Worm (Caenorhabditis elegans) whole organism, L4/young adult: Measurements from ENCODE around the gene cpl-1.

Source experiments
- W03F9.2 ChIP-seq: fragments of 150-350 bp; optimal IDR thresholded peaks from 2 replicates; lab custom pipeline; 2014; ENCODE audit warnings: missing biosample characterization, missing genetic modification characterization
- dao-5 ChIP-seq: sonication (generic microtip); optimal IDR thresholded peaks from 2 replicates; lab custom pipeline; 2016; ENCODE audit warnings: missing genotype, missing genetic modification characterization, moderate library complexity, missing compliant biosample characterization
- him-1 ChIP-seq: sonication (generic microtip); optimal IDR thresholded peaks from 2 replicates; lab custom pipeline; 2016; ENCODE audit warnings: missing genotype, missing genetic modification reagents, missing genetic modification characterization, missing compliant biosample characterization

cpl-1 gene

DNA sequence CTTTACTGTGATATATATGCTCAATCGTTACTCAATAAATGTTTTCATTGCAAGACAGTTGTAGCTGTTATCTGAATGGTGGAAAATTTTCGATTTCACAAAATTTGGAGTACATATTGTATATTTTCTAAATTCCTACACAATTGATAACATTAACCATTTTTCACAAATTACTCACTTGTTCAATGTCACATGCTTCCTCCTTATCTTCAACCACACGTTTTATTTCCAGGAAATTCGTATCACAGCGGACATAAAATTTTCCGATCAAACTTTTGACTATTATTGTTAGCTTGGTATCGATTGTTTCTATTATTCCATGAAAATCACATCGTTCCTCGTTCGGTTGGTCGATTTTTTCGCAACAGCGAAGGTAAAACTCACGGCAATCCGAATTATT is 13.3 kb upstream of the cpl-1 start:
- TF ChIP-seq W03F9.2 (tag; lab: Kevin White, UChicago) (no peak), him-1 (no peak), dao-5 (no peak)

DNA sequence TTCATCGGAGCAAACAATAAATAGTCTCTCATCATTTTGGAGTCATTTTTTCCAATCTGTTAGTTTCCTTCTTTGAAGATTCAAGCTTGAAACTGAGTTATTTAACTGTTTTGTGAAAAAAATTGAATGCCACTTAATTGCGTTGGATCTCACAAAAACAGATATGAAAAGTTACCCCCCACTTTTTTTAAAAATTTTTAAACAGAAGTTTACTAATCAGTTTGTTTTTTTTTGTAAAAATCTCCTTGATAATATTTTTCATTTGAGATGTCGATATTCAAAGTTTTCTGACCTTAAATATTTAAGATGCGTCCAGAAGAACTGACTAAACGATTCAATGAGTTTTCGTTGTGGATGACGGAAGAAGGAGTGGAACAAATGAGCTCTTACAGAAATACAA is 11.2 kb upstream of the cpl-1 start, which contains the start of gene Y32B12C.1:
Y32B12C.1 (plus strand) TSS at position 301 of the 400 bp plus-strand sequence.
- TF ChIP-seq him-1: no peak
- no peak for TF ChIP-seq W03F9.2 (tag; lab: Kevin White, UChicago)
- TF ChIP-seq dao-5: no peak

DNA sequence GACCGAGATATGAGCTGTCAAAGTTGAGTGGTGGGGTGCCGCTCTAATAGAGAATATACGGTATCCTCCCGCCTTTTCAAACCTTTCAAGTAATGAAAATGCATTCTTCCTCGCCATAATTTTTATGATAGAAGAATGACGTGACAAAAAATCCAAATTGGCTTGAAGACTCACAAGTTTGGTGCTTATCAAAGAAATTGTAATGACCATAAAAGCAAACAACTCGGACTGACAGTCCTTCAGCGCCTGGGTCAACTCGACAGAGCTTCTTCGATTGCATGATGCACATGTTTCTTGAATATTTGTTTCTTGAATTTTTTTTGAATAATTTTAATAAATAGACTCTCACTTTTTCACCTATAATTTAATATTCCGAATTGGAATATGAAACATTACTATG is 10.3 kb upstream of the cpl-1 start:
- TF ChIP-seq dao-5: no peak
- no peak for TF ChIP-seq W03F9.2 (tag; lab: Kevin White, UChicago)
- TF ChIP-seq him-1: no peak

DNA sequence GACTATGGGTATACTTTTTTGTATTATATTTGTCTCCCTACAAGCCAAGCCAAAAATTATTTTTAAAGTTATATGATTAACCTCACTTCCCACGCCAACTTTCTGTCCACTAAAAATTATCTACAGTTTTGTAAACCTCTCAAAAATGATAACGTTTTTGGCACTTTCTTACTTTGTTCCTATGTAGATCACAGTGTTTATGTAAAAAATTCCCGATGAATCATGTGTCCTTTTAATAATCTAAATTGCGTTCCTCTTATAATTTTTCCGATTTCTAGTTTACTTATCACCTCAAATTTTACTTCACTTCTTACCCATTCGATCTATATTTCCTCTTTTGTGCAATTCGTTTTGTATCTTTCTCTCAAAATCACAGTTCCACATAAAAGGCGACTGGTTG is 9.2 kb upstream of the cpl-1 start:
- TF ChIP-seq dao-5 (no peak), him-1 (no peak), W03F9.2 (tag; lab: Kevin White, UChicago) (no peak)

DNA sequence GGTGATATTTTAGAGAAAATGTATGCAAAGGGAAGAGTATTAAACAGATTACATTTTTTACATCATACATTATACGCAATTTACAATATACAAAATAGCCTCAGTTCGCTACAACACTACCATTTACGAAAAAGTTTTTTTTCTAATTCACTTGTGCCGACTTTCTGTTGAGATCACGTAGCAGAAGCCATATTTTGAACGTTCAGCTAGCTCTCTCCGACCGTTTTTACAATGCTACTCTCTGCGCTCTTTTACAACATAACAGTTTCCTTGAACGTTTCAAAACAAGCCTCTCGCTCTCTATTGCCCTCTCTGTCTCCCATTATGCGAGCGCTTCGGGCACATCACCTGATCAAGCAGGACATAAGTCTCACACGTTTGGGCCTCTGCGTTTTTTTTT is 8.0 kb upstream of the cpl-1 start, which contains the start of gene T03E6.8:
T03E6.8 (minus strand) TSS at position 101 of the 400 bp plus-strand sequence.
- TF ChIP-seq W03F9.2 (tag; lab: Kevin White, UChicago): no peak
- TF ChIP-seq dao-5: no peak
- TF ChIP-seq him-1: no peak

DNA sequence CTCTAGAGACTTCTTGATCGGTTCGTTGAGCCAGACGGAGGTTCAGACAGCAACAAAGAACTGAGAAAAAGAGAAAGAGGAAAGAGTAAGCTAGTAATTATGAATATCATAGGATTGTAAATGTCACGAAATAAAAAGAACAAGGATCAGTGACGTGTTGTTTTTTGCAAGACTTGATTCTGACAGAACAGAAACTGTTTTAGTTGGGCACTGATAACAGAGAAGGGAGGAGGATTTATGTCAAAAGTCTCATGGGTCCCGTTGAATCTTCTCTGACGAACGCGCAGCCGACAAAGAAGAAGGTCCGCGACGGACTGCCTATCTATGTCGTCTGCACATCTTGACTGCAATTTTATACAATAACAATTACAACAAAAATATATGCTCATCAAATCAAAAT is 5.5 kb upstream of the cpl-1 start, which contains the start of gene T03E6.9:
T03E6.9 (minus strand) TSS at position 101 of the 400 bp plus-strand sequence.
- TF ChIP-seq dao-5 (no peak), him-1 (no peak), W03F9.2 (tag; lab: Kevin White, UChicago) (no peak)

DNA sequence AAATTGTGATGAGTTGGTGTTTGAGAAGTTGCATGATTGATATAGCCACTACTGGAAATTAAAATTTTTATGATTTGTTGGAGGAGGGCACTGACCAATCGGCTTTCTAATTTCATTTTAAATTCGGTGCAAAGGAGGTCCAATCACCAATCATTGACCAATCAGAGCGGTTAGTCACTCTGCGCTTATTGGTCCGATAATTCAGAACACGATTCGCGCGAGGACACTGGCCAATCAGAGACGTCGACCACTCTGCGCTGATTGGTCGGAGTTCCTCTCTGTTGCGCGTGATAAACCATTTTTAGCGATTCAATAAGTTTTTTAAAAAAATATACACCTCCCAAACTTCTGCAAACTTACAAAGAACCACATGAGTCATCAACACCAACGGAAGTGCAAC is 4.7 kb upstream of the cpl-1 start:
- TF ChIP-seq dao-5 (no peak), him-1 (no peak), W03F9.2 (tag; lab: Kevin White, UChicago) (no peak)

DNA sequence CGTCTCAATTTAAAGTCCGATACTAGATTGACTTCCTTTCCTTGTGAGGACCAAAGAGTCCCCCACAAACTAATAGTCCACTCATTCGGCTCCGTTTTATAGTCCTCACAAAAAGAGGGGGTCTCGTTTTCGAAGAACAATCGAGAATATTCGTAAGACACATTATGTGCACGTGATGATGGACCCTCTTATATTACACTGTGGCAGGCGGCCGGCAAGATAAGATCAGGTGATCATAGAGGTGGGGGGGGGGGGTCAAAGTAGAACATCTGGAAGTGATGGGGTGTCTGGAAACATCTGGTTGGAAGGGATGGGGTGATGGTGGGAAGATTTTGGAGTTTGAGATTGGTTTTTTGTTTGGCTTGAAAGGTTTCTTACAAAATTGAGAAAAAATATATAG is 3.3 kb upstream of the cpl-1 start:
- TF ChIP-seq him-1 (no peak), W03F9.2 (tag; lab: Kevin White, UChicago) (no peak), dao-5 (no peak)

DNA sequence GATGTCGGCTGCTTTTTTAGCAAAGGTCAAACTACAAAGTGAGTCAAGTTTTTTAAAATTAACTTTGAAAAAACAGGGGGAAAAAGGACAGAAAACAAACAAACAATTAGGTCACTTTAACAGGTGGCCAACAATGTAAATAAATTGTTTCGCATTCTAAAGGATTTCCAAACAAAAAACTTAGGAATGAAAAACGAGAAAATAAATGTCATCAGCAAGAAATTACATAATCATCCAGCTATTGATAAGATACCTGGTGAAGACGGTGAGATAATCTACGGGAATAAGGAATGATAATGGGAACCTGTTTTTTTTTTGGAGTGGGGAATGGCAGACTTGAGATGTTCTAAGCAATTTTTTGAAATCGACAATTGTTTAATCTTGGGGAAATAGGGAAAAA is 956 bp upstream of the cpl-1 start:
- TF ChIP-seq him-1 (no peak), W03F9.2 (tag; lab: Kevin White, UChicago) (no peak), dao-5 (no peak)

DNA sequence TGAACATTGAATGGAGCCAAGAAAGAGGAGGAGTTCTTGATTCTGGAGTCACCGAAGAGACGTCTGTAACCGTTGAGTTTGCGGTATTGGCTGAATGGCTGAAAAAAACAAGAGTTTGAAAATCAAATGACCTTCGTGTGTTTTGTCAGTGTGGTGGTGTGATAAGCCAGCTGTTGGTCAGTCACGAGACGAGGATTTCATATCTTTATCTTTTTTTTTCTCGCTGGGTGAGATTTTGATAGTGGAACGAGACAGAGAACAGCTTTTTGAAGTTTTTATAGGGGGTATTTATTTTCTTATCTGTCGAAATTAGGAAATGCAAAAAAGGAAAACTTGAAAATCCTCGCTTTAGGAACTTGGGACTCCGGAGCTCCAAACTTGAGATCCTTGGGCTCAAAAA is 632 bp downstream of the cpl-1 start:
- TF ChIP-seq him-1: no peak

DNA sequence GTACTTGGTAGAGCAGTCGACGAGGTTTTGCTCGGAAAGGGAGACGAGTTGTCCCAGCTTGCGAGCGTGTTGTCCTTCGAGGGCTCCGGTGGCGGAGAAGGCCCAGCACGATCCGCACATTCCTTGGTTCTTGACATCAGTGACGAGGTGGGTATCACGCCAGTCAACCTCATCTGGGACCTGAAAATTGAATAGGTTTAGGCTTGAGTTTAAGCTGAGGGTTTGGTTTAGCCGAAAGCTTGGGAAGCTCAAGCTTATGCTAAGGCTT is 1.4 kb downstream of the cpl-1 start:
- TF ChIP-seq W03F9.2 (tag; lab: Kevin White, UChicago): no peak
- TF ChIP-seq dao-5: no peak
- TF ChIP-seq him-1: no peak

DNA sequence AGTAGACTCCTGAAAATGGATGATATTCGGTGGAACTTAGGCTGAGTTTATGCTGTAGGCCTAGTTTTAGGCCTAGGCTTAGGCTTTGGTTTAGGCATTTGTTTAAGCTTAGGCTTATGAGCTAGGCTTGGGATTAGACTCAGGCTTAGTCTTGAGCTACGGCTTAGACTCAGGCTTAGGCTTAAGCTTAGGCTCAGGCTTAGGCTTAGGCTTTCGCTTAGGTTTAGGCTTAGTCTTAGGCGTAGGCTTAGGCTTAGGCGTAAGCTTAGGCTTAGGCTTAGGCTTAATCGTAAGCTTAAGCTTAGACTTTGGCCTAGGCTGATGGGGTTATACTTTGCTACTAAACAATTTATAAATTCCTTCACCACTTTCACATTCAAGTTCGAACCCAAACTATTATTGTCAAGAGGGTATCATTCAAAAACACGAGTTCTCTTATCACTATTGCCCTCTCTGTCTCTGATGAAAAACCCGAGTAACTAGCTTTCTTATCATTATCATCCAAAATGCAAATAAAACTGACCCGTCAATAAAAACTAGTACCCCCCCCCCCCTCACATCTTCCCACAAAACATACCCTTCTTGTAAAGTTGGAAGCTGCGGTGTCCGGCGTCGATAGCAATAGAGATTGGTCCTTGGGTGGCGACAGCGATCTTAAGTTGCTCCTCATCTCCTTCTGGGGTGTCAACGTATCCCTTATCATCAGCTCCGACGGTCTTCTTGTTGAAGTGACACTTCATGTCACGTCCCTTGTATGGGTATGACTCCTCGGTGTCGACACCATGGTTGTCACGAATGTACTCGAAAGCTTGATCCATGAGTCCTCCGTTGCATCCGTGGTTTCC is 2.0 kb downstream of the cpl-1 start:
- no peak for TF ChIP-seq him-1
- TF ChIP-seq dao-5: no peak
- TF ChIP-seq W03F9.2 (tag; lab: Kevin White, UChicago): no peak

DNA sequence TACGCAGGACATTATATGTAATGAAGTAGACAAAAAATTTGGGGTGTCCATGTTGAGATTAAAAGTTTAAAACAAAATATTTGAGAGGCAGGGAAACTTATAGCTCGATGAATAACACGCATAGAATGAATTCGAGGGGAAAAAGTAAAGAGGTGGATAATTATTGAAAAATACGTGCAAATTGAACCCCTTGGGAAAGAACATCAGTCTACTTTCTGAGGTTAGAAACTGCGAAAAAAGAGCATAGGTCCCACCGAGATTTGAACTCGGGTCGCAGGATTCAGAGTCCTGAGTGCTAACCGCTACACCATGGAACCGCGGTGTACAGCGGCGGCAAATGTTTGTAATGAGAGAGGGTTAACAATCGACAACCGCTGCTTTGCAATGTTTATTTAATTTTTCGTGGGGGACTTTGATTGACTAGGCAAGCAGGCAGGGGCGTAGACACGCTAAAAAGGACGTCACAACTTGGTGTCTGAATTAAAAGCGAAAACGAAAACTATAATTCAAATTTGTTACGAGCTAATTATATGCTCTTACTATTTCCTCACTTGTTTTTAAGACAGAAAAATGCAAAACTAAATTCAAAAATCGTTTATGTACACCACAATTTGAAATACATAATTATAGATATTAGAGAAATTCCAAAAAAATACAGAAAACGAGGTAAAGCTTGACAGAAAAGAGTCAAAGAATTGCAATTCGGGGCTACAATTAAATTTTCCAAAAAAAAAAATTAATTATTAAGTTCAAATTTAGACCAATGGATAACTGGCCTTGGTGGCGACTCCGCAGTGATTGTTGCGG is 3.0 kb downstream of the cpl-1 start, which contains the start of gene srh-269:
srh-269 (minus strand) TSS at position 51 of the 807 bp plus-strand sequence.
- TF ChIP-seq W03F9.2 (tag; lab: Kevin White, UChicago) (no peak), dao-5 (no peak), him-1 (no peak)

DNA sequence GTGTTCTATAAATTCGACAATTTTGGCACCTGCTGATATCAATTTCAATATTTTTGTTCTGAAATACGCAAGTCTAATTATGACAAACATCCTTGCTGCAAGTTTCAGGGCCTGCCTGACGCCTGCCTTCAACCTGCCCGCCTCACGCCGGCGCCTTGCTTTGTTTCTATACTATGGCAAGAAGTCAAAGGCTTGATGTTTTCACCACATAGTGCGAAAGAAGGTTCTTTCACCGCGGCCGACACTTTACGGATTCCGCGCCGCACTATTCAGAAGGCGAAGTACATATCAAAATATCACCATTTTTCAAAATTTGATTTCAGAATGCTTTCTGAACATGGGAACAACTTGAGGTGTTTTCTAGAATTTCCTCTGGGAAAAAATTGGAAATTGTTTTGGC is 5.7 kb downstream of the cpl-1 start:
- no peak for TF ChIP-seq him-1
- TF ChIP-seq W03F9.2 (tag; lab: Kevin White, UChicago): no peak
- no peak for TF ChIP-seq dao-5

DNA sequence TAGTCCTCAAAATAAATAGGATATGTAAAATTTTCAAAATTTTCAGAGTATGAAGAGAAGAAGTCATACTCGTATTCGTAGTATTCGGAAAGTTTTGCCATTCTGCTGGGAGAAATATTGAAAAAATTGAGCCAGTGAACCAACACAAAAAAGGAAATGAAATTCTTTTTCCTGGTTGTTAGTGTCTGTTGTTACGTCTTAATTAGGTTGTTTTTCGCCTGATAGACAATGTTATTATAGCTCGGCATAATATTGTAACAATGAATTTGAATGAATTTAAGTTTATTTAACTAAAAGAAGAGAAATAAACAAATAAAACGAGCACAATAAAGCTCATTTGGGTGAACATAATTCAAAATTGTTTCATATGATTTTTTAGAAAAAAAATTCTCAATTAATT is 6.7 kb downstream of the cpl-1 start, which contains the start of gene srw-73:
srw-73 (minus strand) TSS at position 101 of the 400 bp plus-strand sequence.
- TF ChIP-seq W03F9.2 (tag; lab: Kevin White, UChicago): no peak
- no peak for TF ChIP-seq dao-5
- no peak for TF ChIP-seq him-1
